Worm (Caenorhabditis elegans) whole organism, midembryonic: ENCODE measurements around the gene ptr-20.

ENCODE experiments used
- cog-1 ChIP-seq: sonication (generic microtip); optimal IDR thresholded peaks from 2 replicates; lab custom pipeline; 2016; ENCODE audit warnings: missing genetic modification characterization, missing compliant biosample characterization
- flt-1 ChIP-seq: fragments of 200-800 bp; sonication (Bioruptor generic); IDR thresholded peaks from 2 replicates; pipeline ENCODE4 v1.3.6; 2022; ENCODE audit warnings: missing genetic modification characterization, missing compliant biosample characterization
- ref-1 ChIP-seq: fragments of 200-800 bp; sonication (Bioruptor generic); conservative IDR thresholded peaks from 2 replicates; pipeline ENCODE4 v1.3.6; 2022; ENCODE audit warnings: missing genetic modification reagents, missing genetic modification characterization, missing compliant biosample characterization

- TF ChIP-seq flt-1 (GFP tag; lab: Robert Waterston, UW) (no peak), cog-1 (no peak), ref-1 (GFP tag; lab: Robert Waterston, UW) (no peak)
Measured at ce11 chrII:15164453-15164852, 6.5 kb downstream of the ptr-20 start, which contains the start of gene gst-26.
